Fruit fly (Drosophila melanogaster) whole organism, embryonic: ENCODE measurements around the gene Ir64a.
A peak's percentile ranks its signal among the peaks of the same experiment; 100 is the strongest.

Experiments
- Bdp1 ChIP-seq: fragments of 200-800 bp; sonication (Bioruptor generic); optimal IDR thresholded peaks from 3 replicates; lab custom pipeline; 2016; ENCODE audit warnings: missing biosample characterization, missing genetic modification characterization
- Bgb ChIP-seq: fragments of 200-800 bp; sonication (Bioruptor generic); IDR thresholded peaks from 2 replicates; pipeline ENCODE4 v1.3.6; 2022; ENCODE audit warnings: missing biosample characterization, missing genetic modification characterization; ENCODE audit not compliant: partially characterized antibody
- CG14965 ChIP-seq: fragments of 200-800 bp; sonication (Bioruptor generic); optimal IDR thresholded peaks from 2 replicates; lab custom pipeline; 2016; ENCODE audit warnings: missing biosample characterization, missing genetic modification characterization, borderline replicate concordance
- CG15073 ChIP-seq: fragments of 200-800 bp; sonication (Bioruptor generic); optimal IDR thresholded peaks from 2 replicates; lab custom pipeline; 2016; ENCODE audit warnings: missing biosample characterization, missing genetic modification characterization
- CG16779 ChIP-seq: fragments of 200-800 bp; sonication (Bioruptor generic); IDR thresholded peaks from 2 replicates; pipeline ENCODE4 v1.3.6; 2022; ENCODE audit warnings: missing biosample characterization, missing genetic modification characterization
- CG17385 ChIP-seq: fragments of 200-800 bp; sonication (Bioruptor generic); optimal IDR thresholded peaks from 3 replicates; lab custom pipeline; 2018; ENCODE audit warnings: missing biosample characterization, mild to moderate bottlenecking, missing genetic modification characterization
- CG32767 ChIP-seq: fragments of 200-800 bp; sonication (Bioruptor generic); IDR thresholded peaks from 2 replicates; pipeline ENCODE4 v1.3.6; 2022; ENCODE audit warnings: missing biosample characterization, missing genetic modification characterization
- CG8281 ChIP-seq: fragments of 200-800 bp; sonication (Bioruptor generic); optimal IDR thresholded peaks from 2 replicates; lab custom pipeline; 2018; ENCODE audit warnings: missing biosample characterization, mild to moderate bottlenecking, missing genetic modification characterization, moderate library complexity
- CoRest ChIP-seq: fragments of 200-800 bp; sonication (Bioruptor generic); optimal IDR thresholded peaks from 3 replicates; lab custom pipeline; 2018; ENCODE audit warnings: missing biosample characterization, mild to moderate bottlenecking, missing genetic modification characterization, moderate library complexity
- Deaf1 ChIP-seq: fragments of 200-800 bp; optimal IDR thresholded peaks from 3 replicates; lab custom pipeline; 2019; ENCODE audit warnings: missing biosample characterization, mild to moderate bottlenecking, missing genetic modification characterization, moderate library complexity
- Dek ChIP-seq: fragments of 200-800 bp; sonication (Bioruptor generic); optimal IDR thresholded peaks from 3 replicates; lab custom pipeline; 2019; ENCODE audit warnings: missing biosample characterization, mild to moderate bottlenecking, missing genetic modification characterization, moderate library complexity
- Hmx ChIP-seq: fragments of 200-800 bp; sonication (Bioruptor generic); optimal IDR thresholded peaks from 2 replicates; lab custom pipeline; 2016; ENCODE audit warnings: missing biosample characterization, missing genetic modification characterization
- Mrtf ChIP-seq: fragments of 200-800 bp; sonication (Bioruptor generic); IDR thresholded peaks from 3 replicates; pipeline ENCODE4 v1.3.6; 2022; ENCODE audit warnings: missing biosample characterization, missing genetic modification characterization
- Trl ChIP-seq, 3 experiments: fragments of >200 bp in 2 of 3; fragments of 200-800 bp in 1 of 3; sonication (Bioruptor generic) in 1 of 3; optimal IDR thresholded peaks; 2 replicates in 1 of 3; 3 replicates in 2 of 3; lab custom pipeline; 2016 to 2017; ENCODE audit warnings: missing biosample characterization in 1 of 3, missing genetic modification characterization in 1 of 3
- Vsx1 ChIP-seq: fragments of 200-800 bp; sonication (Bioruptor generic); optimal IDR thresholded peaks from 2 replicates; lab custom pipeline; 2017; ENCODE audit warnings: missing biosample characterization, mild to moderate bottlenecking, missing genetic modification characterization, missing genetic modification reagents
- YL-1 ChIP-seq: fragments of 200-800 bp; sonication (Bioruptor generic); optimal IDR thresholded peaks from 3 replicates; lab custom pipeline; 2017; ENCODE audit warnings: missing biosample characterization, mild to moderate bottlenecking, missing genetic modification characterization
- ac ChIP-seq: fragments of 200-800 bp; sonication (Bioruptor generic); optimal IDR thresholded peaks from 3 replicates; lab custom pipeline; 2017; ENCODE audit warnings: missing biosample characterization, mild to moderate bottlenecking, missing genetic modification characterization
- caup ChIP-seq: fragments of 200-800 bp; sonication (Bioruptor generic); optimal IDR thresholded peaks from 3 replicates; lab custom pipeline; 2017; ENCODE audit warnings: missing biosample characterization, mild to moderate bottlenecking, missing genetic modification characterization, moderate library complexity; ENCODE audit not compliant: severe bottlenecking
- chinmo ChIP-seq: fragments of 200-800 bp; sonication (Bioruptor generic); IDR thresholded peaks from 4 replicates; pipeline ENCODE4 v1.3.6; 2022; ENCODE audit warnings: missing biosample characterization, missing genetic modification characterization; ENCODE audit not compliant: partially characterized antibody
- cwo ChIP-seq: fragments of 200-800 bp; sonication (Bioruptor generic); optimal IDR thresholded peaks from 3 replicates; lab custom pipeline; 2017; ENCODE audit warnings: missing biosample characterization, missing genetic modification characterization, mild to moderate bottlenecking, moderate library complexity, missing genetic modification reagents
- ewg ChIP-seq: fragments of 200-800 bp; sonication (Bioruptor generic); optimal IDR thresholded peaks from 3 replicates; lab custom pipeline; 2017; ENCODE audit warnings: mild to moderate bottlenecking, missing biosample characterization, missing genetic modification reagents, missing genetic modification characterization
- ham ChIP-seq: fragments of 200-800 bp; sonication (Bioruptor generic); IDR thresholded peaks from 2 replicates; pipeline ENCODE4 v1.3.6; 2022; ENCODE audit warnings: missing biosample characterization, missing genetic modification characterization
- hbn ChIP-seq: fragments of 200-800 bp; sonication (Bioruptor generic); IDR thresholded peaks from 2 replicates; pipeline ENCODE4 v1.3.6; 2022; ENCODE audit warnings: missing biosample characterization, missing genetic modification characterization; ENCODE audit not compliant: partially characterized antibody
- klu ChIP-seq: fragments of 200-800 bp; sonication (Bioruptor generic); IDR thresholded peaks from 2 replicates; pipeline ENCODE4 v1.3.6; 2022; ENCODE audit warnings: missing biosample characterization, missing genetic modification characterization
- scrt ChIP-seq: fragments of 200-800 bp; sonication (Bioruptor generic); optimal IDR thresholded peaks from 2 replicates; lab custom pipeline; 2018; ENCODE audit warnings: missing biosample characterization, mild to moderate bottlenecking, missing genetic modification characterization, moderate library complexity
- sqz ChIP-seq: fragments of 200-800 bp; sonication (Bioruptor generic); optimal IDR thresholded peaks from 3 replicates; lab custom pipeline; 2018; ENCODE audit warnings: missing biosample characterization, mild to moderate bottlenecking, missing genetic modification characterization
- unpg ChIP-seq: fragments of 200-800 bp; sonication (Bioruptor generic); optimal IDR thresholded peaks from 3 replicates; lab custom pipeline; 2018; ENCODE audit warnings: missing biosample characterization, mild to moderate bottlenecking, missing genetic modification characterization, moderate library complexity

Ir64a gene

DNA sequence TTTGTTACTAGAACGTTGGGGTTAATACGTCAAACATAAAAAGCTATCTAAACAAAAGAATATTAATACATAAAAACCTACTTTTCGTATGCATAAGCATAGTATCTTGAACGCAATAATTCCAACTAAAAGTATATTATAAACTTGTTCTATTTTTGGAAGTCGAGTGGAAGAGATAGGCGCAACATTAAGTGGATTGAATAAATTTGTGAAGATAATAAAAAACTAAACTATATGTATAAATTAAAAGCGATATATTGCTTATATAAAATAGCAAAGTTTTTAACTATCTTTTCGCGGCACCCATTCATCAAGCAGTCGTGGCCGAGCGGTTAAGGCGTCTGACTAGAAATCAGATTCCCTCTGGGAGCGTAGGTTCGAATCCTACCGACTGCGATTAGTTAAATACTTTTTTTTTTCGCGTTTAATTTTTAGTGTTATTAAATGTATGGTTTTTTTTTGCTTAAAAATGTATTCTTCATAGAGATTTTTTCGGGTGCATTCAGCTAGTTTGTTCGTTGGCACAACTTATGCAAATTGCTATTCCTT is 40.8 kb downstream of the Ir64a start (continued):
- TF ChIP-seq Dek (tag; lab: Kevin White, UChicago) (no peak), ham (GFP tag; lab: Robert Waterston, UW) (no peak), Bgb (peak; percentile 72), hbn (GFP tag; lab: Robert Waterston, UW) (peak; percentile 46; the same call in 1 of the 2 replicates), CG8281 (no peak), caup (GFP tag; lab: Kevin White, UChicago) (no peak), CG14965 (GFP tag; lab: Kevin White, UChicago) (no peak), Mrtf (GFP tag; lab: Robert Waterston, UW) (no peak), Bdp1 (GFP tag; lab: Kevin White, UChicago) (peak; percentile 94), Hmx (GFP tag; lab: Kevin White, UChicago) (no peak), CG15073 (no peak), unpg (GFP tag; lab: Kevin White, UChicago) (no peak), Vsx1 (no peak), klu (no peak), ac (no peak), CG17385 (no peak), YL-1 (no peak), CG16779 (GFP tag; lab: Robert Waterston, UW) (no peak), cwo (no peak)

DNA sequence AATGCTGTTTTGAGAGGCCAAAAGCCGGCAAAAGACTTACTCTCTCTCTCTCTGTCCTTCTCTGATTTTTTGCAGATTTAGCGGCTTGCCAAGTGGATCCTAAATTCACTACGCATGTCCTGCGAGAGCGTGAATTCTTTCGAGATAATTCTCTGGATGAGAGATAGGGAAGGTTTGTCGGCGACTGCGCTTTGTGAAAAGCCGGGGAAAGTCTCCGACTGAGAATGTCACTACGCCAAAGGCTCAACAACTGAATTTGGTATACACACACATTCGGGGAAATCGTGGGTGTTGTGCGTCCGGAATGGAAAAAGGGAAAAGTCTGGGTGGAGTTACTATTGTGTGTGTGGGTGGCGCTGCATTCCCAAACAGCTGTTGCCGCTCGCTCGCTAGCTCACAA is 53.2 kb downstream of the Ir64a start:
- TF ChIP-seq sqz (GFP tag; lab: Kevin White, UChicago), result no peak
- TF ChIP-seq ewg (GFP tag; lab: Kevin White, UChicago), result peak; percentile 79
- peak; percentile 6 to 69 for TF ChIP-seq Trl (optimal IDR thresholded peaks at IDR 0.05; lab: Kevin White, UChicago)
- TF ChIP-seq Trl (GFP tag; optimal IDR thresholded peaks at IDR 0.05; lab: Kevin White, UChicago), result no peak
- peak; percentile 75 for TF ChIP-seq scrt (GFP tag; lab: Kevin White, UChicago)
- TF ChIP-seq CoRest (tag; lab: Kevin White, UChicago), result no peak
- TF ChIP-seq Deaf1 (tag; lab: Kevin White, UChicago), result peak; percentile 57
- peak; percentile 62; the same call in 1 of the 2 replicates for TF ChIP-seq CG32767
- TF ChIP-seq chinmo, result 0 out of 4 replicates have a peak, but pooled peaks have one; percentile 21
